Worm (Caenorhabditis elegans) whole organism, young adult: Measurements from ENCODE around the gene C18D11.6.

Source experiments
- T26A5.8 ChIP-seq: sonication (generic microtip); optimal IDR thresholded peaks from 2 replicates; lab custom pipeline; 2016; ENCODE audit warnings: missing genetic modification characterization, missing compliant biosample characterization
- aptf-2 ChIP-seq: fragments of 200-800 bp; sonication (Bioruptor generic); conservative IDR thresholded peaks from 2 replicates; pipeline ENCODE4 v1.3.6; 2022; ENCODE audit warnings: missing genetic modification reagents, missing genetic modification characterization, missing compliant biosample characterization
- cebp-2 ChIP-seq: fragments of 200-800 bp; sonication (Bioruptor generic); IDR thresholded peaks from 2 replicates; pipeline ENCODE4 v1.3.6; 2022; ENCODE audit warnings: missing genetic modification characterization, missing compliant biosample characterization
- ceh-91 ChIP-seq: fragments of 200-800 bp; sonication (Bioruptor generic); IDR thresholded peaks from 2 replicates; pipeline ENCODE4 v1.3.6; 2022; ENCODE audit warnings: missing genetic modification reagents, missing genetic modification characterization, missing compliant biosample characterization
- gei-17 ChIP-seq: fragments of 200-800 bp; sonication (Bioruptor generic); optimal IDR thresholded peaks from 2 replicates; lab custom pipeline; 2018; ENCODE audit warnings: mild to moderate bottlenecking, missing genetic modification characterization, missing compliant biosample characterization
- lin-35 ChIP-seq, 3 experiments: fragments of 150-350 bp in 2 of 3; sonication (generic microtip) in 1 of 3; optimal IDR thresholded peaks; 2 replicates each; lab custom pipeline; 2014 to 2018; ENCODE audit warnings: missing biosample characterization in 3 of 3, missing genetic modification characterization in 3 of 3, missing genetic modification reagents in 3 of 3
- mcd-1 ChIP-seq: fragments of 200-800 bp; sonication (Bioruptor generic); IDR thresholded peaks from 2 replicates; pipeline ENCODE4 v1.3.6; 2022; ENCODE audit warnings: missing genetic modification reagents, missing genetic modification characterization, missing compliant biosample characterization
- snpc-4 ChIP-seq, 5 experiments: fragments of 150-350 bp in 1 of 5; sonication (generic microtip) in 4 of 5; optimal IDR thresholded peaks; 2 replicates each; lab custom pipeline; 2014 to 2018; ENCODE audit warnings: missing genetic modification characterization in 5 of 5, missing biosample characterization in 3 of 5, antibody characterized with exemption in 2 of 5, mild to moderate bottlenecking in 2 of 5, missing compliant biosample characterization in 2 of 5, missing genotype in 2 of 5, moderate library complexity in 2 of 5, missing genetic modification reagents in 1 of 5
- tlf-1 ChIP-seq: fragments of 200-800 bp; sonication (Bioruptor generic); optimal IDR thresholded peaks from 2 replicates; lab custom pipeline; 2018; ENCODE audit warnings: mild to moderate bottlenecking, missing genetic modification characterization, missing compliant biosample characterization
- unc-130 ChIP-seq: sonication (generic microtip); optimal IDR thresholded peaks from 2 replicates; lab custom pipeline; 2016; ENCODE audit warnings: missing genetic modification reagents, missing genetic modification characterization, missing compliant biosample characterization
- ztf-18 ChIP-seq: sonication (generic microtip); optimal IDR thresholded peaks from 2 replicates; lab custom pipeline; 2016; ENCODE audit warnings: missing genotype, mild to moderate bottlenecking, missing genetic modification characterization, missing compliant biosample characterization

ce11 chrIII:11822407-11822806 lies 12.1 kb downstream of the C18D11.6 start, which contains the start of gene maa-1:
- no peak for TF ChIP-seq unc-130 (GFP tag; lab: Kevin White, UChicago)
- no peak for TF ChIP-seq T26A5.8 (tag; lab: Kevin White, UChicago)
- TF ChIP-seq mcd-1 (GFP tag; lab: Robert Waterston, UW) = no peak
- TF ChIP-seq gei-17 (GFP tag; lab: Kevin White, UChicago) = no peak
- no peak for TF ChIP-seq ztf-18
- TF ChIP-seq aptf-2 (GFP tag; lab: Robert Waterston, UW) = no peak
- no peak for TF ChIP-seq tlf-1
- no peak for TF ChIP-seq ceh-91 (GFP tag; lab: Robert Waterston, UW)
- TF ChIP-seq cebp-2 = no peak
- TF ChIP-seq snpc-4 (GFP tag; optimal IDR thresholded peaks at IDR 0.05; lab: Kevin White, UChicago) = no peak
- no peak for TF ChIP-seq snpc-4 (tag; optimal IDR thresholded peaks at IDR 0.05; lab: Kevin White, UChicago)
- no peak for TF ChIP-seq lin-35 (GFP tag; optimal IDR thresholded peaks at IDR 0.05; lab: Kevin White, UChicago)
